Worm (Caenorhabditis elegans) whole organism, L4/young adult: ENCODE data around the gene mlc-4.

Source experiments
- W03F9.2 ChIP-seq: fragments of 150-350 bp; optimal IDR thresholded peaks from 2 replicates; lab custom pipeline; 2014; ENCODE audit warnings: missing biosample characterization, missing genetic modification characterization
- dao-5 ChIP-seq: sonication (generic microtip); optimal IDR thresholded peaks from 2 replicates; lab custom pipeline; 2016; ENCODE audit warnings: missing genotype, missing genetic modification characterization, moderate library complexity, missing compliant biosample characterization

ce11 chrIII:3370770-3371169, 22.8 kb downstream of the mlc-4 start:
- no peak for TF ChIP-seq dao-5 (tag; lab: Kevin White, UChicago)
- no peak for TF ChIP-seq W03F9.2 (tag; lab: Kevin White, UChicago)
